Worm (Caenorhabditis elegans): Measurements from ENCODE around the gene puf-6.

DNA sequence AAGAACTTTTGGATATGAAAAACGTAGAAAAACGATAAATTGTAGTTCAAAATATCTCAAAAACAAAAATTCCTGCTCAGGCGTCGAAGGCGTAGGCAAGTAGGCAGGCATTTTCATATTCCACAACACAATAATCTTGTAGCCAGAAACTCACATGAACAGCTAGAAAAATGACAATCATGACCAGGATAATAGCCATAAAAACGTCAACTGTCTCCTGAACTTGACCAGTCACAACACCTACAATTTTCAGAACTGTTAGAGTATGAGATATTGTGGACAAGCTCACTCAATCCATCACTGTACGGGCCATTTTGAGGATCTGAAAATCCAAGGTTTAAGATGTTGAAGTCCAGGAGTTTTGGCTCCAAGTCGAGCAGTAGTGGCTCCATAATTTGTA lies 45.8 kb downstream of the puf-6 start, which contains the start of gene Y38F1A.7:
- TF ChIP-seq cog-1 (tag; optimal IDR thresholded peaks at IDR 0.05) (no peak), med-1 (GFP tag; optimal IDR thresholded peaks at IDR 0.05; ENCODE audit: insufficient read depth) (no peak), ztf-29 (GFP tag; IDR thresholded peaks at IDR 0.05) (no peak), klf-2 (GFP tag; conservative IDR thresholded peaks at IDR 0.05) (no peak), T22C8.4 (GFP tag; IDR thresholded peaks at IDR 0.05) (no peak), flt-1 (GFP tag; IDR thresholded peaks at IDR 0.05) (no peak), tab-1 (GFP tag; IDR thresholded peaks at IDR 0.05) (no peak), ztf-23 (GFP tag; IDR thresholded peaks at IDR 0.05) (no peak)

Data from whole organism, midembryonic.